Fruit fly (Drosophila melanogaster): ENCODE data around the gene mxt.

mxt gene

DNA sequence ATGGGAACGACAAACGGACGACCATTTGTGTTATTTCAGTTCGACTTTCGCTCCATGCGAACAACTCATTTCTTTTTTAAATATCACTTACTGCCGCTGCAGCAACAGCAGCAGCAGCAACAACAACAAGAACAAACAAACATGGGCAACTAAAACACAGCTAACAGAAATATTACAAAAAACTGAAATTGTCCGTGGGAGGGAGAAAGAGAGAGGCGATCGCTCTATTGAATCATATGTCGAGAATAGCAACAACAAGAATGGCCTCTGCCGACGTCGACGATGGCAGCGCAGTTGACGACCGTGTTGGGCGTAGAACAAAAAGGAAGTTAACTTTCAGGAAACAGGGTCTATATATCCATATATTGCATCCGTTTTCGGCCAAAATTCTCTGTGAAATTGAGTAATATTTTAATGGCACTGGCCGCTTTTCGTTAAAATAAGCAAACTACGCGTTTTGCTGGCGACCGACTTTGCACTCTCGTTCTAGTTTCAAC, 418 bp downstream of the mxt start:
- TF ChIP-seq Myc (optimal IDR thresholded peaks at IDR 0.05) (no peak), sage (GFP tag; optimal IDR thresholded peaks at IDR 0.05) (no peak), OdsH (GFP tag; optimal IDR thresholded peaks at IDR 0.05) (no peak), Vsx2 (GFP tag; optimal IDR thresholded peaks at IDR 0.05; ENCODE audit: partially characterized antibody) (no peak), tai (GFP tag; optimal IDR thresholded peaks at IDR 0.05) (no peak), HLH106 (tag; optimal IDR thresholded peaks at IDR 0.05) (no peak), N (GFP tag; optimal IDR thresholded peaks at IDR 0.05) (no peak), brk (GFP tag; optimal IDR thresholded peaks at IDR 0.05) (no peak), dsf (GFP tag; optimal IDR thresholded peaks at IDR 0.05; ENCODE audit: borderline replicate concordance) (no peak), Mio (GFP tag; optimal IDR thresholded peaks at IDR 0.05) (no peak), rgr (GFP tag; optimal IDR thresholded peaks at IDR 0.05) (no peak), ey (GFP tag; optimal IDR thresholded peaks at IDR 0.05) (no peak), Sp1 (GFP tag; optimal IDR thresholded peaks at IDR 0.05) (no peak), CG32264 (GFP tag; optimal IDR thresholded peaks at IDR 0.05) (no peak), Dfd (GFP tag; optimal IDR thresholded peaks at IDR 0.05) (no peak), foxo (GFP tag; optimal IDR thresholded peaks at IDR 0.05) (no peak), dl (GFP tag; optimal IDR thresholded peaks at IDR 0.05; ENCODE audit: insufficient read depth in 1 of 2, partially characterized antibody in 2 of 2) (no peak), dmrt93B (GFP tag; optimal IDR thresholded peaks at IDR 0.05) (no peak), Abd-B (GFP tag; optimal IDR thresholded peaks at IDR 0.05) (no peak)

DNA sequence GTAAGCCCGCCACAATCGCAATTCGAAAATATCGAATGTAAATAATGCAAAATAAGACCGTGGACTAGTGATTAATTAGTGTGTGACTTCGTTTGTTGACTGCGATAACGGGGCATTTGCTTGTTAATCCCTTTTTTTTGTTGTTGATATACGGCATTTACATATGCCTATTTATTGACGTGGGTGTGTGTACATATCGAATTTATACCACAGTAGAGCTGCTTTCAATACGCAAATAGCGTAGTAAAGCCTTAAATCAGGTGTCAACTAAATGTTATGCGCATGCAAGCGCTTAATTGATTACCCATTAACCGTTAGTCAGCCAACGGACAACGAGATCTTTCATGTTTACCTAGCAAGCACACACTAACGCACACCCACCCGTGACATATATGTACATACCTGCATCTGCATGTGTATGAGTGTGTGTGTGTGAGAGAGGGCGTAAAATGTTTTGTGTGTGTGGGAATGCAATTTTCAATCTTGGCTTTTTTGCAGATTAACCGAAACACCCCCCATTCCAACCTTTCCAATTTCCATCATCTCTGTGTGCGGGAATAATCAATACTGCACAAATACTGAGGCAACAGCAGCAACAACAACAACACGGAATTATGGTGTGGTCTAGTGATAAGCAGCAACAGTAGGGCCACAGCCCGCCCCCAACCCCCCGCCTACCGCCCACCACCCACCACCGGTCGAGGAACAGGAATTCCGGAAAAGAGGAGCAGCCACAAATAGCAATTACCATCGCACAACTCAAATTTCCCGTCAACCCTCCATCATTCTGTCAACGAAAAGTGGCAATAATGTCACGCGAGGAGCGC, 8.4 kb downstream of the mxt start:
- TF ChIP-seq Rel (GFP tag; optimal IDR thresholded peaks at IDR 0.05): no peak
- peak; percentile 36 for TF ChIP-seq Rel (tag; optimal IDR thresholded peaks at IDR 0.05)
- TF ChIP-seq Dif (GFP tag; optimal IDR thresholded peaks at IDR 0.05; ENCODE audit: partially characterized antibody): no peak
- no peak for TF ChIP-seq Hr78 (GFP tag; optimal IDR thresholded peaks at IDR 0.05)

DNA sequence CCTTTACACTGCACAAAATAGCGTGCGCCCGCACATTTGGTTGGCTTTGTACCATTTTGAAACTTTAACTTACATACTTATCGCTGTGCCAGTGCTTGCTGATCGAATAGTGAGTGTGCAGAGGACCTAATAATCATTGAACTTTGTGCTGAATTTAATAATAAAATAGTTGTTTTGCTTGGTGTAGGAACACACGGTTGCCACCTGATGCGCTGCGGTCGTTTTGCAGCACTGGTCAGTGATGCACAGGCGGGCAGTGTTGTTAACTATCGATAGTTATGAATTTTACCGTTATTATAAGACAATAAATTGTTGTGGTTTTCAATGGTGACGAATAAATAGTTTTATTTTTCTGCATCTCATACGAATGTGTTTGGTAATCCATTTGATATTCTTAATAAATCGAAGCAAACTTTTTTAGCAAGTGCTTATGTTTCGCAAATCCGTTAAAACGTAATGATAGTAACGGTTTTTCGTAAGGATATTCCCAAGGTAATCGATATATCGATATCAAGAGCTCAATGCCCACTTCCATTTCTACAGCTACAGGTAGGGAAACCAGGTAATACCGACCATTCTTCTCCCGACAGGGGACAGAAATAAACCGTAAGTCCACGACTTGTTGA, 9.2 kb downstream of the mxt start, which contains the start of the genes tank and CG12194:
TSS of gene tank (minus strand) at position 228 of the 626 bp plus-strand sequence.
TSS of gene CG12194 (plus strand) at position 576 of the 626 bp plus-strand sequence.
- TF ChIP-seq dl (GFP tag; optimal IDR thresholded peaks at IDR 0.05; ENCODE audit: insufficient read depth in 1 of 2, partially characterized antibody in 2 of 2) (no peak), Sp1 (GFP tag; optimal IDR thresholded peaks at IDR 0.05) (peak; percentile 92), Hnf4 (GFP tag; optimal IDR thresholded peaks at IDR 0.05) (peak; percentile 98), sage (GFP tag; optimal IDR thresholded peaks at IDR 0.05) (peak; percentile 96), Hr83 (GFP tag; optimal IDR thresholded peaks at IDR 0.05; ENCODE audit: poor library complexity, severe bottlenecking) (peak; percentile 88), sv (GFP tag; optimal IDR thresholded peaks at IDR 0.05) (peak; percentile 98), ey (GFP tag; optimal IDR thresholded peaks at IDR 0.05) (peak; percentile 98), foxo (GFP tag; optimal IDR thresholded peaks at IDR 0.05) (peak; percentile 94 to 99), psq (GFP tag; optimal IDR thresholded peaks at IDR 0.05) (peak; percentile 93), Jra (GFP tag; optimal IDR thresholded peaks at IDR 0.05) (peak; percentile 86), brk (GFP tag; optimal IDR thresholded peaks at IDR 0.05) (no peak), Myc (optimal IDR thresholded peaks at IDR 0.05) (peak; percentile 61), Rel (GFP tag; optimal IDR thresholded peaks at IDR 0.05) (peak; percentile 95), Rel (tag; optimal IDR thresholded peaks at IDR 0.05) (peak; percentile 50), HLH106 (tag; optimal IDR thresholded peaks at IDR 0.05) (peak; percentile 91), tai (GFP tag; optimal IDR thresholded peaks at IDR 0.05) (no peak), CG9705 (GFP tag; optimal IDR thresholded peaks at IDR 0.05) (peak; percentile 53), fru (GFP tag; optimal IDR thresholded peaks at IDR 0.05) (peak; percentile 97), GATAd (GFP tag; optimal IDR thresholded peaks at IDR 0.05) (peak; percentile 87), rgr (GFP tag; optimal IDR thresholded peaks at IDR 0.05) (peak; percentile 99), Mio (GFP tag; optimal IDR thresholded peaks at IDR 0.05) (peak; percentile 93), Dfd (GFP tag; optimal IDR thresholded peaks at IDR 0.05) (no peak), Abd-B (GFP tag; optimal IDR thresholded peaks at IDR 0.05) (no peak), lola (GFP tag; optimal IDR thresholded peaks at IDR 0.05) (no peak), dmrt93B (GFP tag; optimal IDR thresholded peaks at IDR 0.05) (peak; percentile 95), pan (optimal IDR thresholded peaks at IDR 0.05) (no peak), h (GFP tag; optimal IDR thresholded peaks at IDR 0.05) (peak; percentile 98), br (GFP tag; optimal IDR thresholded peaks at IDR 0.05) (peak; percentile 98), jim (GFP tag; optimal IDR thresholded peaks at IDR 0.05) (peak; percentile 38), N (GFP tag; optimal IDR thresholded peaks at IDR 0.05) (no peak), CrebA (GFP tag; optimal IDR thresholded peaks at IDR 0.05; ENCODE audit: borderline replicate concordance) (no peak), OdsH (GFP tag; optimal IDR thresholded peaks at IDR 0.05) (peak; percentile 97), dsf (GFP tag; optimal IDR thresholded peaks at IDR 0.05; ENCODE audit: borderline replicate concordance) (peak; percentile 81), CG32264 (GFP tag; optimal IDR thresholded peaks at IDR 0.05) (peak; percentile 96), woc (GFP tag; optimal IDR thresholded peaks at IDR 0.05) (peak; percentile 94)
